Fruit fly (Drosophila melanogaster) whole organism, embryonic: ENCODE results near the gene Sptz.
A peak's percentile ranks its signal among the peaks of the same experiment; 100 is the strongest.

Experiments used
- Ada2b ChIP-seq: fragments of 200-800 bp; sonication (Bioruptor generic); IDR thresholded peaks from 2 replicates; pipeline ENCODE4 v1.3.6; 2022; ENCODE audit warnings: missing biosample characterization, missing genetic modification characterization
- Aef1 ChIP-seq: fragments of 200-800 bp; sonication (Bioruptor generic); IDR thresholded peaks from 3 replicates; pipeline ENCODE4 v1.3.6; 2022; ENCODE audit warnings: missing biosample characterization, missing genetic modification characterization
- Asciz ChIP-seq: fragments of 200-800 bp; sonication (Bioruptor generic); optimal IDR thresholded peaks from 2 replicates; lab custom pipeline; 2017; ENCODE audit warnings: missing biosample characterization, mild to moderate bottlenecking, missing genetic modification characterization, missing genetic modification reagents
- Atf-2 ChIP-seq: fragments of 200-800 bp; sonication (Bioruptor generic); optimal IDR thresholded peaks from 2 replicates; lab custom pipeline; 2016; ENCODE audit warnings: missing biosample characterization, missing genetic modification characterization
- Awh ChIP-seq: fragments of 200-800 bp; sonication (Bioruptor generic); IDR thresholded peaks from 2 replicates; pipeline ENCODE4, ENCODE4 v1.3.6; 2022; ENCODE audit warnings: missing biosample characterization, missing genetic modification characterization
- Bdp1 ChIP-seq: fragments of 200-800 bp; sonication (Bioruptor generic); optimal IDR thresholded peaks from 3 replicates; lab custom pipeline; 2016; ENCODE audit warnings: missing biosample characterization, missing genetic modification characterization
- BtbVII ChIP-seq: fragments of 200-800 bp; sonication (Bioruptor generic); optimal IDR thresholded peaks from 3 replicates; lab custom pipeline; 2017; ENCODE audit warnings: missing biosample characterization, mild to moderate bottlenecking, missing genetic modification characterization
- CG10209 ChIP-seq: fragments of 200-800 bp; sonication (Bioruptor generic); optimal IDR thresholded peaks from 3 replicates; lab custom pipeline; 2017; ENCODE audit warnings: missing biosample characterization, mild to moderate bottlenecking, missing genetic modification characterization, missing genetic modification reagents
- CG10366 ChIP-seq: fragments of 200-800 bp; sonication (Bioruptor generic); IDR thresholded peaks from 2 replicates; pipeline ENCODE4 v1.3.6; 2022; ENCODE audit warnings: missing biosample characterization, missing genetic modification characterization
- CG11398 ChIP-seq: fragments of 200-800 bp; sonication (Bioruptor generic); optimal IDR thresholded peaks from 2 replicates; lab custom pipeline; 2016; ENCODE audit warnings: missing biosample characterization, missing genetic modification characterization
- CG11456 ChIP-seq: fragments of 200-800 bp; sonication (Bioruptor generic); IDR thresholded peaks from 3 replicates; pipeline ENCODE4 v1.3.6; 2022; ENCODE audit warnings: missing biosample characterization, missing genetic modification characterization
- CG12391 ChIP-seq: fragments of 200-800 bp; sonication (Bioruptor generic); optimal IDR thresholded peaks from 3 replicates; lab custom pipeline; 2018; ENCODE audit warnings: missing biosample characterization, mild to moderate bottlenecking, missing genetic modification characterization, moderate library complexity
- CG13123 ChIP-seq: fragments of 200-800 bp; sonication (Bioruptor generic); optimal IDR thresholded peaks from 2 replicates; lab custom pipeline; 2016; ENCODE audit warnings: missing biosample characterization, missing genetic modification characterization
- CG13287 ChIP-seq: fragments of 200-800 bp; sonication (Bioruptor generic); IDR thresholded peaks from 2 replicates; pipeline ENCODE4 v1.3.6; 2022; ENCODE audit warnings: missing biosample characterization, missing genetic modification characterization; ENCODE audit not compliant: partially characterized antibody
- CG13775 ChIP-seq: fragments of 200-800 bp; sonication (Bioruptor generic); optimal IDR thresholded peaks from 3 replicates; lab custom pipeline; 2017; ENCODE audit warnings: missing biosample characterization, mild to moderate bottlenecking, missing genetic modification characterization
- CG15011 ChIP-seq: fragments of 200-800 bp; sonication (Bioruptor generic); optimal IDR thresholded peaks from 3 replicates; lab custom pipeline; 2018; ENCODE audit warnings: missing biosample characterization, mild to moderate bottlenecking, missing genetic modification characterization
- CG15269 ChIP-seq: fragments of 200-800 bp; sonication (Bioruptor generic); optimal IDR thresholded peaks from 2 replicates; lab custom pipeline; 2018; ENCODE audit warnings: missing biosample characterization, mild to moderate bottlenecking, missing genetic modification characterization, moderate library complexity
- CG15696 ChIP-seq: fragments of 200-800 bp; sonication (Bioruptor generic); optimal IDR thresholded peaks from 2 replicates; lab custom pipeline; 2019; ENCODE audit warnings: missing biosample characterization, mild to moderate bottlenecking, missing genetic modification characterization, moderate library complexity
- CG18476 ChIP-seq: fragments of 200-800 bp; sonication (Bioruptor generic); optimal IDR thresholded peaks from 2 replicates; lab custom pipeline; 2016; ENCODE audit warnings: missing biosample characterization, mild to moderate bottlenecking, missing genetic modification characterization
- CG4617 ChIP-seq: fragments of 200-800 bp; sonication (Bioruptor generic); optimal IDR thresholded peaks from 3 replicates; lab custom pipeline; 2016; ENCODE audit warnings: missing biosample characterization, missing genetic modification characterization, borderline replicate concordance
- CG8924 ChIP-seq: fragments of 200-800 bp; optimal IDR thresholded peaks from 3 replicates; lab custom pipeline; 2019; ENCODE audit warnings: missing biosample characterization, mild to moderate bottlenecking, missing genetic modification characterization, moderate library complexity
- CTCF ChIP-seq: fragments of 200-800 bp; sonication (Bioruptor generic); optimal IDR thresholded peaks from 2 replicates; lab custom pipeline; 2017; ENCODE audit warnings: missing biosample characterization, mild to moderate bottlenecking, missing genetic modification characterization, moderate library complexity
- Chrac-16 ChIP-seq: fragments of 200-800 bp; sonication (Bioruptor generic); optimal IDR thresholded peaks from 3 replicates; lab custom pipeline; 2016; ENCODE audit warnings: missing biosample characterization, missing genetic modification characterization
- Deaf1 ChIP-seq: fragments of 200-800 bp; optimal IDR thresholded peaks from 3 replicates; lab custom pipeline; 2019; ENCODE audit warnings: missing biosample characterization, mild to moderate bottlenecking, missing genetic modification characterization, moderate library complexity
- Ets65A ChIP-seq: fragments of 200-800 bp; sonication (Bioruptor generic); peaks from one replicate; lab custom pipeline; 2016; ENCODE audit warnings: missing biosample characterization, missing genetic modification characterization
- Lhr ChIP-seq: fragments of 200-800 bp; sonication (Bioruptor generic); optimal IDR thresholded peaks from 3 replicates; lab custom pipeline; 2017; ENCODE audit warnings: mild to moderate bottlenecking, missing biosample characterization, missing genetic modification reagents, missing genetic modification characterization
- Sin3A ChIP-seq: fragments of >200 bp; optimal IDR thresholded peaks from 2 replicates; lab custom pipeline; 2018
- Sox100B ChIP-seq: fragments of 200-800 bp; sonication (Bioruptor generic); optimal IDR thresholded peaks from 3 replicates; lab custom pipeline; 2018; ENCODE audit warnings: missing biosample characterization, mild to moderate bottlenecking, missing genetic modification characterization
- Sry-δ ChIP-seq: fragments of 200-800 bp; sonication (Bioruptor generic); optimal IDR thresholded peaks from 2 replicates; lab custom pipeline; 2016; ENCODE audit warnings: missing biosample characterization, missing genetic modification characterization
- az2 ChIP-seq: fragments of 200-800 bp; sonication (Bioruptor generic); optimal IDR thresholded peaks from 3 replicates; lab custom pipeline; 2016; ENCODE audit warnings: missing biosample characterization, missing genetic modification characterization
- chif ChIP-seq, 2 experiments: fragments of 200-800 bp; sonication (Bioruptor generic); optimal IDR thresholded peaks; 3 replicates each; lab custom pipeline; 2016; ENCODE audit warnings: missing biosample characterization in 2 of 2, missing genetic modification characterization in 2 of 2
- crp ChIP-seq, 2 experiments: fragments of 200-800 bp; sonication (Bioruptor generic); optimal IDR thresholded peaks; 2 replicates in 1 of 2; 3 replicates in 1 of 2; lab custom pipeline; 2017; ENCODE audit warnings: missing biosample characterization in 2 of 2, missing genetic modification characterization in 2 of 2, mild to moderate bottlenecking in 1 of 2, moderate library complexity in 1 of 2
- da ChIP-seq: fragments of 200-800 bp; sonication (Bioruptor generic); optimal IDR thresholded peaks from 2 replicates; lab custom pipeline; 2016; ENCODE audit warnings: missing biosample characterization, missing genetic modification characterization
- fd96Cb ChIP-seq: fragments of 200-800 bp; sonication (Bioruptor generic); optimal IDR thresholded peaks from 2 replicates; lab custom pipeline; 2018; ENCODE audit warnings: missing biosample characterization, mild to moderate bottlenecking, missing genetic modification characterization, moderate library complexity
- gro ChIP-seq: fragments of 200-800 bp; sonication (Bioruptor generic); optimal IDR thresholded peaks from 2 replicates; lab custom pipeline; 2016; ENCODE audit warnings: missing biosample characterization, missing genetic modification characterization
- her ChIP-seq: fragments of 200-800 bp; sonication (Bioruptor generic); optimal IDR thresholded peaks from 2 replicates; lab custom pipeline; 2016; ENCODE audit warnings: missing biosample characterization, missing genetic modification characterization
- hkb ChIP-seq, 2 experiments: fragments of 200-800 bp in 1 of 2; fragments of >200 bp in 1 of 2; sonication (Bioruptor generic) in 1 of 2; IDR thresholded peaks in 1 of 2; optimal IDR thresholded peaks in 1 of 2; 2 replicates each; pipeline versions ENCODE4 v1.3.6 to Lab custom; 2017 to 2022; ENCODE audit warnings: missing biosample characterization in 1 of 2, missing genetic modification characterization in 1 of 2
- insv ChIP-seq, 2 experiments: fragments of 200-800 bp; sonication (Bioruptor generic); optimal IDR thresholded peaks; 3 replicates each; lab custom pipeline; 2016 to 2018; ENCODE audit warnings: missing biosample characterization in 2 of 2, missing genetic modification characterization in 2 of 2
- lmd ChIP-seq: fragments of 200-800 bp; sonication (Bioruptor generic); IDR thresholded peaks from 2 replicates; pipeline ENCODE4 v1.3.6; 2022; ENCODE audit warnings: missing biosample characterization, missing genetic modification characterization
- nmo ChIP-seq: fragments of 200-800 bp; sonication (Bioruptor generic); optimal IDR thresholded peaks from 2 replicates; lab custom pipeline; 2018; ENCODE audit warnings: missing biosample characterization, mild to moderate bottlenecking, missing genetic modification characterization, moderate library complexity
- oc ChIP-seq: fragments of 200-800 bp; sonication (Bioruptor generic); optimal IDR thresholded peaks from 2 replicates; lab custom pipeline; 2018; ENCODE audit warnings: missing biosample characterization, mild to moderate bottlenecking, missing genetic modification characterization, moderate library complexity
- onecut ChIP-seq: fragments of 200-800 bp; sonication (Bioruptor generic); IDR thresholded peaks from 2 replicates; pipeline ENCODE4 v1.3.6; 2022; ENCODE audit warnings: missing biosample characterization, missing genetic modification characterization
- pros ChIP-seq: fragments of 200-800 bp; sonication (Bioruptor generic); optimal IDR thresholded peaks from 3 replicates; lab custom pipeline; 2019; ENCODE audit warnings: missing biosample characterization, mild to moderate bottlenecking, missing genetic modification characterization, moderate library complexity
- scrt ChIP-seq: fragments of 200-800 bp; sonication (Bioruptor generic); optimal IDR thresholded peaks from 2 replicates; lab custom pipeline; 2018; ENCODE audit warnings: missing biosample characterization, mild to moderate bottlenecking, missing genetic modification characterization, moderate library complexity
- seq ChIP-seq: fragments of 200-800 bp; sonication (Bioruptor generic); IDR thresholded peaks from 2 replicates; pipeline ENCODE4 v1.3.6; 2022; ENCODE audit warnings: missing biosample characterization, missing genetic modification characterization
- stc ChIP-seq: fragments of 200-800 bp; sonication (Bioruptor generic); IDR thresholded peaks from 2 replicates; pipeline ENCODE4 v1.3.6; 2022; ENCODE audit warnings: missing biosample characterization, missing genetic modification characterization
- tx ChIP-seq: fragments of 200-800 bp; sonication (Bioruptor generic); optimal IDR thresholded peaks from 2 replicates; lab custom pipeline; 2016; ENCODE audit warnings: missing biosample characterization, missing genetic modification characterization
- unpg ChIP-seq: fragments of 200-800 bp; sonication (Bioruptor generic); optimal IDR thresholded peaks from 3 replicates; lab custom pipeline; 2018; ENCODE audit warnings: missing biosample characterization, mild to moderate bottlenecking, missing genetic modification characterization, moderate library complexity
- zfh1 ChIP-seq: fragments of 200-800 bp; sonication (Bioruptor generic); IDR thresholded peaks from 3 replicates; pipeline ENCODE4 v1.3.6; 2022; ENCODE audit warnings: missing biosample characterization, missing genetic modification characterization

Gene Sptz

dm6 chr3R:11435537-11436234, 13.8 kb downstream of the Sptz start, which contains the start of the genes Exd2 and CG5281 (continued):
- peak; percentile 64 for TF ChIP-seq Lhr (GFP tag; lab: Kevin White, UChicago)
- TF ChIP-seq CG8924: peak; percentile 38
- no peak for TF ChIP-seq BtbVII (GFP tag; lab: Kevin White, UChicago)
- TF ChIP-seq Awh (GFP tag; lab: Robert Waterston, UW): peak; percentile 34; the same call in 1 of the 2 replicates
- TF ChIP-seq scrt (GFP tag; lab: Kevin White, UChicago): no peak
- TF ChIP-seq Aef1 (GFP tag; lab: Robert Waterston, UW): no peak
- peak; percentile 61 for TF ChIP-seq CG13775
- peak; percentile 57 for TF ChIP-seq hkb (optimal IDR thresholded peaks at IDR 0.05; lab: Kevin White, UChicago)
- no peak for TF ChIP-seq hkb (GFP tag; IDR thresholded peaks at IDR 0.05; lab: Robert Waterston, UW)
- peak; percentile 9 for TF ChIP-seq fd96Cb
- TF ChIP-seq da (GFP tag; lab: Kevin White, UChicago): peak; percentile 29
- peak; percentile 96 for TF ChIP-seq Ets65A (GFP tag; lab: Kevin White, UChicago)
- TF ChIP-seq CG11398: no peak
- TF ChIP-seq onecut (GFP tag; lab: Robert Waterston, UW): peak; percentile 97
- peak; percentile 63 for TF ChIP-seq nmo (GFP tag; lab: Kevin White, UChicago)
- no peak for TF ChIP-seq seq
- peak; percentile 31; the same call in 1 of the 2 replicates for TF ChIP-seq CG10366
- TF ChIP-seq Sry-δ (GFP tag; lab: Kevin White, UChicago): peak; percentile 65
- TF ChIP-seq Sin3A (lab: Kevin White, UChicago): peak; percentile 86
- peak; percentile 24 for TF ChIP-seq her
- peak; percentile 60 to 93 for TF ChIP-seq crp (GFP tag; optimal IDR thresholded peaks at IDR 0.05; lab: Kevin White, UChicago)
- no peak for TF ChIP-seq pros
- peak; percentile 53 for TF ChIP-seq CG13123 (GFP tag; lab: Kevin White, UChicago)
- peak; percentile 73 for TF ChIP-seq Deaf1
- peak; percentile 26 for TF ChIP-seq az2 (GFP tag; lab: Kevin White, UChicago)
- TF ChIP-seq Ada2b (GFP tag; lab: Robert Waterston, UW): 0 out of 2 replicates have a peak, but pooled peaks have one; percentile 5
- TF ChIP-seq CG15269: peak; percentile 67
- peak; percentile 70 for TF ChIP-seq CG12391 (tag; lab: Kevin White, UChicago)
- TF ChIP-seq gro (GFP tag; lab: Kevin White, UChicago): peak; percentile 34
- no peak for TF ChIP-seq oc (tag; lab: Kevin White, UChicago)
- peak; percentile 27 for TF ChIP-seq Bdp1 (GFP tag; lab: Kevin White, UChicago)
- TF ChIP-seq CG18476 (GFP tag; lab: Kevin White, UChicago): peak; percentile 41
- peak in 1 of 2 experiments; percentile 23 for TF ChIP-seq insv (GFP tag; optimal IDR thresholded peaks at IDR 0.05; lab: Kevin White, UChicago)
- TF ChIP-seq zfh1 (GFP tag; lab: Robert Waterston, UW): peak; percentile 46; the same call in 1 of the 3 replicates
- TF ChIP-seq CG15011 (GFP tag; lab: Kevin White, UChicago): no peak
- no peak for TF ChIP-seq Asciz (GFP tag; lab: Kevin White, UChicago)
- TF ChIP-seq CTCF (GFP tag; lab: Kevin White, UChicago): peak; percentile 13
- 0 out of 2 replicates have a peak, but pooled peaks have one; percentile 17 for TF ChIP-seq stc (GFP tag; lab: Robert Waterston, UW)
- TF ChIP-seq tx (GFP tag; lab: Kevin White, UChicago): peak; percentile 62
- TF ChIP-seq Sox100B (GFP tag; lab: Kevin White, UChicago): no peak
- peak; percentile 74 for TF ChIP-seq CG4617
- peak; percentile 21 for TF ChIP-seq CG15696 (tag; lab: Kevin White, UChicago)
- TF ChIP-seq Chrac-16 (GFP tag; lab: Kevin White, UChicago): peak; percentile 68
- TF ChIP-seq lmd: peak; percentile 25; the same call in 1 of the 2 replicates
- no peak for TF ChIP-seq CG11456 (GFP tag; lab: Robert Waterston, UW)
- TF ChIP-seq CG13287 (GFP tag; lab: Robert Waterston, UW): peak; percentile 54; the same call in 1 of the 2 replicates
- peak; percentile 48 for TF ChIP-seq Atf-2 (GFP tag; lab: Kevin White, UChicago)
- peak; percentile 41 to 59 for TF ChIP-seq chif (GFP tag; optimal IDR thresholded peaks at IDR 0.05; lab: Kevin White, UChicago)
- TF ChIP-seq unpg (GFP tag; lab: Kevin White, UChicago): peak; percentile 65
- peak; percentile 42 for TF ChIP-seq CG10209 (GFP tag; lab: Kevin White, UChicago)
